Worm (Caenorhabditis elegans): ENCODE data around the gene npr-42.

DNA sequence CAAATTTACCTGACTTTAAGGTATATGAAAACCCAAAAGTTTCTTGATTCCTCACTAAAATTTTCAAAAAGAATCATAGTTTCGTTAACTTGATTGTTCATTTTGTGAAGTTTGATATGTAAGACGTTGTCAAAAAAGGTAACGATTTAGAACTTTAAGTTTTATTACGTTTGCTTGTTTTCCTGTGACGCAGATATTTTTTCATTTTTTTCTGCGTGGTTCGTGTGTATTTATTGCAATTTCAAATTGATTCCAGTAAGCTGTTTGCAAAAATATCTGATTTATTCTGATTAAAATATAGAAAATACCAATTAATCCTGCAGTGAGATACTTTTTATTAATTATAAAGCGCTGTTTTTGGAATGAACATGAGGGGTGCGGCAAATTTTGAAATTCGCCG, 40.0 kb downstream of the npr-42 start, which contains the start of gene srw-40:
- TF ChIP-seq dao-5 (tag; optimal IDR thresholded peaks at IDR 0.05): no peak
- TF ChIP-seq him-1 (tag; optimal IDR thresholded peaks at IDR 0.05): no peak
- TF ChIP-seq W03F9.2 (tag; optimal IDR thresholded peaks at IDR 0.05): no peak

Measured in whole organism, L4/young adult.